Worm (Caenorhabditis elegans) whole organism, L4 larva: ENCODE results near the gene F10E7.6.

ENCODE experiments used
- F10B5.3 ChIP-seq: sonication (generic microtip); optimal IDR thresholded peaks from 2 replicates; lab custom pipeline; 2016; ENCODE audit warnings: mild to moderate bottlenecking, missing genetic modification characterization, missing compliant biosample characterization
- F44E2.7 ChIP-seq: fragments of 200-800 bp; sonication (Bioruptor generic); IDR thresholded peaks from 2 replicates; pipeline ENCODE4 v2.1.2; 2022; ENCODE audit warnings: missing genetic modification characterization, missing compliant biosample characterization
- F49E8.2 ChIP-seq: sonication (generic microtip); optimal IDR thresholded peaks from 2 replicates; lab custom pipeline; 2016; ENCODE audit warnings: missing compliant biosample characterization, mild to moderate bottlenecking, missing genetic modification characterization, borderline replicate concordance
- T26A8.4 ChIP-seq: fragments of 200-800 bp; sonication (Bioruptor generic); IDR thresholded peaks from 2 replicates; pipeline ENCODE4 v1.3.6; 2022; ENCODE audit warnings: missing genetic modification characterization, missing compliant biosample characterization
- Y48G9A.11 ChIP-seq: fragments of 200-800 bp; sonication (Bioruptor generic); IDR thresholded peaks from 2 replicates; pipeline ENCODE4 v1.3.6; 2022; ENCODE audit warnings: missing genetic modification reagents, missing genetic modification characterization, missing compliant biosample characterization
- Y5F2A.4 ChIP-seq: fragments of 200-800 bp; sonication (Bioruptor generic); optimal IDR thresholded peaks from 2 replicates; lab custom pipeline; 2018; ENCODE audit warnings: mild to moderate bottlenecking, missing genetic modification characterization, missing compliant biosample characterization
- Y75B8A.6 ChIP-seq: fragments of 200-800 bp; sonication (Bioruptor generic); IDR thresholded peaks from 2 replicates; pipeline ENCODE4 v1.3.6; 2022; ENCODE audit warnings: missing genetic modification reagents, missing genetic modification characterization, missing compliant biosample characterization
- ZK337.2 ChIP-seq: fragments of 200-800 bp; sonication (Bioruptor generic); IDR thresholded peaks from 2 replicates; pipeline ENCODE4 v1.3.6; 2022; ENCODE audit warnings: missing genetic modification reagents, missing genetic modification characterization, missing compliant biosample characterization
- ZK546.5 ChIP-seq, 2 experiments: sonication (generic microtip); optimal IDR thresholded peaks; 2 replicates each; lab custom pipeline; 2017; ENCODE audit warnings: missing biosample characterization in 2 of 2, missing genetic modification characterization in 2 of 2
- aha-1 ChIP-seq: fragments of 150-350 bp; peaks from one replicate; lab custom pipeline; 2014; ENCODE audit warnings: missing biosample characterization, missing genetic modification characterization
- ceh-28 ChIP-seq: fragments of 150-350 bp; optimal IDR thresholded peaks from 2 replicates; lab custom pipeline; 2014; ENCODE audit warnings: missing biosample characterization, missing genetic modification reagents, missing genetic modification characterization
- ceh-62 ChIP-seq: sonication (generic microtip); optimal IDR thresholded peaks from 2 replicates; lab custom pipeline; 2017; ENCODE audit warnings: missing biosample characterization, missing genetic modification characterization
- ctbp-1 ChIP-seq: fragments of 200-800 bp; sonication (Bioruptor generic); IDR thresholded peaks from 2 replicates; pipeline ENCODE4 v1.3.6; 2022; ENCODE audit warnings: missing genetic modification reagents, missing genetic modification characterization, missing compliant biosample characterization
- daf-12 ChIP-seq: fragments of 150-350 bp; optimal IDR thresholded peaks from 2 replicates; lab custom pipeline; 2014; ENCODE audit warnings: missing biosample characterization, missing genetic modification reagents, missing genetic modification characterization
- daf-16 ChIP-seq, 3 experiments: sonication (generic microtip); optimal IDR thresholded peaks; 2 replicates each; lab custom pipeline; 2016 to 2017; ENCODE audit warnings: missing genetic modification characterization in 3 of 3, missing genetic modification reagents in 3 of 3, mild to moderate bottlenecking in 2 of 3, missing compliant biosample characterization in 2 of 3, missing biosample characterization in 1 of 3, moderate library complexity in 1 of 3
- daf-19 ChIP-seq: fragments of 200-800 bp; sonication (Bioruptor generic); conservative IDR thresholded peaks from 2 replicates; pipeline ENCODE4 v1.3.6; 2022; ENCODE audit warnings: missing genetic modification characterization, missing compliant biosample characterization
- daf-8 ChIP-seq: fragments of 200-800 bp; sonication (Bioruptor generic); IDR thresholded peaks from 2 replicates; pipeline ENCODE4 v1.3.6; 2022; ENCODE audit warnings: missing genetic modification characterization, missing compliant biosample characterization
- duxl-1 ChIP-seq: sonication (generic microtip); optimal IDR thresholded peaks from 2 replicates; lab custom pipeline; 2016; ENCODE audit warnings: mild to moderate bottlenecking, missing genetic modification characterization, moderate library complexity, missing compliant biosample characterization; ENCODE audit not compliant: poor library complexity
- gei-8 ChIP-seq: fragments of 200-800 bp; sonication (Bioruptor generic); optimal IDR thresholded peaks from 2 replicates; lab custom pipeline; 2018; ENCODE audit warnings: mild to moderate bottlenecking, missing genetic modification characterization, missing compliant biosample characterization
- hif-1 ChIP-seq, 2 experiments: sonication (generic microtip); optimal IDR thresholded peaks; 2 replicates each; lab custom pipeline; 2016 to 2017; ENCODE audit warnings: missing compliant biosample characterization in 2 of 2, missing genetic modification characterization in 2 of 2, missing genetic modification reagents in 2 of 2, missing genotype in 2 of 2, mild to moderate bottlenecking in 1 of 2
- lin-1 ChIP-seq: fragments of 200-800 bp; sonication (Bioruptor generic); IDR thresholded peaks from 2 replicates; pipeline ENCODE4 v1.3.6; 2022; ENCODE audit warnings: missing genetic modification reagents, missing genetic modification characterization, missing compliant biosample characterization
- lin-15B ChIP-seq: fragments of 150-350 bp; sonication (generic microtip); optimal IDR thresholded peaks from 3 replicates; lab custom pipeline; 2014; ENCODE audit warnings: missing biosample characterization, missing genetic modification characterization
- lin-38 ChIP-seq: fragments of 200-800 bp; sonication (Bioruptor generic); IDR thresholded peaks from 2 replicates; pipeline ENCODE4 v1.3.6; 2022; ENCODE audit warnings: missing genetic modification reagents, missing genetic modification characterization, missing compliant biosample characterization
- madf-5 ChIP-seq, 2 experiments: fragments of 200-800 bp; sonication (Bioruptor generic); IDR thresholded peaks; 2 replicates each; pipeline ENCODE4 v1.3.6; 2022; ENCODE audit warnings: missing compliant biosample characterization in 2 of 2, missing genetic modification characterization in 2 of 2
- madf-9 ChIP-seq: fragments of 200-800 bp; sonication (Bioruptor generic); conservative IDR thresholded peaks from 2 replicates; pipeline ENCODE4 v1.3.6; 2022; ENCODE audit warnings: missing genetic modification reagents, missing genetic modification characterization, missing compliant biosample characterization
- mdt-29 ChIP-seq: fragments of 200-800 bp; sonication (Bioruptor generic); IDR thresholded peaks from 2 replicates; pipeline ENCODE4 v1.3.6; 2022; ENCODE audit warnings: missing genetic modification reagents, missing genetic modification characterization, missing compliant biosample characterization
- mep-1 ChIP-seq: fragments of 150-350 bp; sonication (generic microtip); optimal IDR thresholded peaks from 3 replicates; lab custom pipeline; 2014; ENCODE audit warnings: missing biosample characterization, missing genetic modification characterization
- mes-2 ChIP-seq: sonication (generic microtip); optimal IDR thresholded peaks from 2 replicates; lab custom pipeline; 2016; ENCODE audit warnings: missing genotype, mild to moderate bottlenecking, missing genetic modification characterization, missing compliant biosample characterization; ENCODE audit not compliant: poor library complexity, severe bottlenecking
- mxl-3 ChIP-seq: fragments of 200-800 bp; sonication (Bioruptor generic); optimal IDR thresholded peaks from 2 replicates; lab custom pipeline; 2018; ENCODE audit warnings: mild to moderate bottlenecking, missing genetic modification characterization, missing compliant biosample characterization
- nhr-10 ChIP-seq: fragments of 150-350 bp; optimal IDR thresholded peaks from 2 replicates; lab custom pipeline; 2014; ENCODE audit warnings: missing biosample characterization, missing genetic modification characterization
- nhr-102 ChIP-seq: sonication (generic microtip); optimal IDR thresholded peaks from 2 replicates; lab custom pipeline; 2016; ENCODE audit warnings: mild to moderate bottlenecking, missing genetic modification characterization, moderate library complexity, missing compliant biosample characterization
- nhr-11 ChIP-seq: fragments of 150-350 bp; optimal IDR thresholded peaks from 2 replicates; lab custom pipeline; 2014; ENCODE audit warnings: missing biosample characterization, missing genetic modification characterization
- nhr-41 ChIP-seq: fragments of 200-800 bp; sonication (Bioruptor generic); IDR thresholded peaks from 2 replicates; pipeline ENCODE4 v1.3.6; 2022; ENCODE audit warnings: missing genetic modification reagents, missing genetic modification characterization, missing compliant biosample characterization
- nhr-76 ChIP-seq: fragments of 150-350 bp; optimal IDR thresholded peaks from 2 replicates; lab custom pipeline; 2014; ENCODE audit warnings: missing biosample characterization, missing genetic modification characterization
- nhr-77 ChIP-seq: fragments of 150-350 bp; optimal IDR thresholded peaks from 2 replicates; lab custom pipeline; 2014; ENCODE audit warnings: missing biosample characterization, missing genetic modification characterization
- pqm-1 ChIP-seq: sonication (generic microtip); optimal IDR thresholded peaks from 2 replicates; lab custom pipeline; 2017; ENCODE audit warnings: missing biosample characterization, missing genetic modification characterization
- rbr-2 ChIP-seq: sonication (generic microtip); optimal IDR thresholded peaks from 2 replicates; lab custom pipeline; 2016; ENCODE audit warnings: missing genotype, missing genetic modification characterization, missing compliant biosample characterization
- saeg-2 ChIP-seq: fragments of 200-800 bp; sonication (Bioruptor generic); IDR thresholded peaks from 2 replicates; pipeline ENCODE4 v1.3.6; 2022; ENCODE audit warnings: missing genetic modification reagents, missing genetic modification characterization, missing compliant biosample characterization
- skn-1 ChIP-seq: fragments of 150-350 bp; optimal IDR thresholded peaks from 2 replicates; lab custom pipeline; 2014; ENCODE audit warnings: missing biosample characterization, missing genetic modification characterization
- spr-1 ChIP-seq: sonication (generic microtip); optimal IDR thresholded peaks from 2 replicates; lab custom pipeline; 2016; ENCODE audit warnings: mild to moderate bottlenecking, missing genetic modification characterization, missing compliant biosample characterization
- tag-97 ChIP-seq: fragments of 200-800 bp; sonication (Bioruptor generic); IDR thresholded peaks from 2 replicates; pipeline ENCODE4 v1.3.6; 2022; ENCODE audit warnings: missing genetic modification characterization, missing compliant biosample characterization
- tra-1 ChIP-seq: fragments of 200-800 bp; sonication (Bioruptor generic); IDR thresholded peaks from 2 replicates; pipeline ENCODE4 v1.3.6; 2022; ENCODE audit warnings: missing genetic modification reagents, missing genetic modification characterization, missing compliant biosample characterization
- unc-62 ChIP-seq, 3 experiments: fragments of 150-350 bp in 1 of 3; sonication (generic microtip); optimal IDR thresholded peaks in 2 of 3; peaks in 1 of 3; 1 replicate in 1 of 3; 2 replicates in 2 of 3; lab custom pipeline; 2014 to 2017; ENCODE audit warnings: missing biosample characterization in 3 of 3, missing genetic modification characterization in 3 of 3, missing genetic modification reagents in 3 of 3, missing genotype in 1 of 3
- vab-7 ChIP-seq: fragments of 200-800 bp; sonication (Bioruptor generic); IDR thresholded peaks from 2 replicates; pipeline ENCODE4 v1.3.6; 2022; ENCODE audit warnings: missing genetic modification reagents, missing genetic modification characterization, missing compliant biosample characterization
- zag-1 ChIP-seq: fragments of 150-350 bp; optimal IDR thresholded peaks from 2 replicates; lab custom pipeline; 2014; ENCODE audit warnings: missing biosample characterization, missing genetic modification characterization
- zfp-3 ChIP-seq: fragments of 200-800 bp; sonication (Bioruptor generic); conservative IDR thresholded peaks from 2 replicates; pipeline ENCODE4 v1.3.6; 2022; ENCODE audit warnings: missing genetic modification reagents, missing genetic modification characterization, missing compliant biosample characterization

F10E7.6 gene

ce11 chrII:7073537-7073913 lies 39.4 kb upstream of the F10E7.6 start, which contains the start of gene kat-1:
Gene kat-1 (plus strand): TSS chrII:7073814.
- no peak for TF ChIP-seq tra-1 (GFP tag; lab: Robert Waterston, UW)
- no peak for TF ChIP-seq vab-7 (GFP tag; lab: Robert Waterston, UW)
- TF ChIP-seq mes-2 (tag; lab: Kevin White, UChicago) = no peak
- TF ChIP-seq gei-8 (GFP tag; lab: Kevin White, UChicago) = no peak
- TF ChIP-seq spr-1 = no peak
- TF ChIP-seq Y5F2A.4 = no peak
- no peak for TF ChIP-seq nhr-41 (GFP tag; lab: Robert Waterston, UW)
- no peak for TF ChIP-seq nhr-77
- TF ChIP-seq mep-1 (tag; lab: Kevin White, UChicago) = no peak
- no peak for TF ChIP-seq saeg-2 (GFP tag; lab: Robert Waterston, UW)
- no peak for TF ChIP-seq mxl-3
- no peak for TF ChIP-seq T26A8.4 (GFP tag; lab: Robert Waterston, UW)
- TF ChIP-seq mdt-29 (GFP tag; lab: Robert Waterston, UW) = no peak
- TF ChIP-seq zag-1 (tag; lab: Kevin White, UChicago) = no peak
- TF ChIP-seq nhr-102 (tag; lab: Kevin White, UChicago) = no peak
- TF ChIP-seq madf-9 (GFP tag; lab: Robert Waterston, UW) = no peak
- TF ChIP-seq F10B5.3 = no peak

ce11 chrII:7075564-7076228 lies 37.2 kb upstream of the F10E7.6 start, which contains the start of gene T02G5.7:
Gene T02G5.7 (plus strand): TSS chrII:7075614.
- no peak for TF ChIP-seq lin-15B (tag; lab: Kevin White, UChicago)
- no peak for TF ChIP-seq aha-1 (tag; lab: Kevin White, UChicago)
- TF ChIP-seq lin-1 (GFP tag; lab: Robert Waterston, UW) = no peak
- no peak for TF ChIP-seq madf-9 (GFP tag; lab: Robert Waterston, UW)
- TF ChIP-seq madf-5 (GFP tag; IDR thresholded peaks at IDR 0.05; lab: Robert Waterston, UW) = no peak
- TF ChIP-seq mxl-3 = no peak
- TF ChIP-seq F49E8.2 = no peak
- peak in 1 of 2 experiments; percentile 39 for TF ChIP-seq daf-16 (GFP tag; optimal IDR thresholded peaks at IDR 0.05; lab: Kevin White, UChicago)
- TF ChIP-seq daf-16 (tag; optimal IDR thresholded peaks at IDR 0.05; lab: Kevin White, UChicago) = no peak
- TF ChIP-seq ZK546.5 (tag; optimal IDR thresholded peaks at IDR 0.05; lab: Kevin White, UChicago) = no peak
- TF ChIP-seq ceh-62 (tag; lab: Kevin White, UChicago) = no peak
- no peak for TF ChIP-seq pqm-1 (tag; lab: Kevin White, UChicago)
- TF ChIP-seq ctbp-1 (GFP tag; lab: Robert Waterston, UW) = no peak
- no peak for TF ChIP-seq rbr-2
- TF ChIP-seq F44E2.7 (GFP tag; lab: Robert Waterston, UW) = no peak
- no peak for TF ChIP-seq ZK337.2 (GFP tag; lab: Robert Waterston, UW)
- no peak for TF ChIP-seq hif-1 (tag; optimal IDR thresholded peaks at IDR 0.05; lab: Kevin White, UChicago)
- TF ChIP-seq Y48G9A.11 (GFP tag; lab: Robert Waterston, UW) = 0 out of 2 replicates have a peak, but pooled peaks have one; percentile 24
- TF ChIP-seq saeg-2 (GFP tag; lab: Robert Waterston, UW) = 0 out of 2 replicates have a peak, but pooled peaks have one; percentile 48
- TF ChIP-seq duxl-1 (tag; lab: Kevin White, UChicago) = no peak
- TF ChIP-seq T26A8.4 (GFP tag; lab: Robert Waterston, UW) = no peak
- TF ChIP-seq skn-1 = no peak
- TF ChIP-seq zfp-3 (GFP tag; lab: Robert Waterston, UW) = 0 out of 2 replicates have a peak, but pooled peaks have one; percentile 22
- TF ChIP-seq tag-97 (GFP tag; lab: Robert Waterston, UW) = no peak
- peak; percentile 40 for TF ChIP-seq lin-38 (GFP tag; lab: Robert Waterston, UW)
- no peak for TF ChIP-seq gei-8 (GFP tag; lab: Kevin White, UChicago)
- TF ChIP-seq Y75B8A.6 (GFP tag; lab: Robert Waterston, UW) = no peak
- no peak for TF ChIP-seq nhr-76 (tag; lab: Kevin White, UChicago)
- TF ChIP-seq daf-8 (GFP tag; lab: Robert Waterston, UW) = no peak
- TF ChIP-seq daf-19 (GFP tag; lab: Robert Waterston, UW) = 0 out of 2 replicates have a peak, but pooled peaks have one; percentile 53
- TF ChIP-seq nhr-11 = no peak
- TF ChIP-seq ceh-28 (tag; lab: Kevin White, UChicago) = no peak
- TF ChIP-seq nhr-10 (tag; lab: Kevin White, UChicago) = no peak
- TF ChIP-seq daf-12 = no peak
- TF ChIP-seq unc-62 (GFP tag; optimal IDR thresholded peaks at IDR 0.05 in 1 of 2; lab: Kevin White, UChicago) = no peak
- TF ChIP-seq unc-62 (tag; optimal IDR thresholded peaks at IDR 0.05; lab: Kevin White, UChicago) = no peak
